Worm (Caenorhabditis elegans) whole organism, late embryonic: ENCODE data around the gene C11H1.5.

Experiments used
- ama-1 ChIP-seq: fragments of 150-350 bp; optimal IDR thresholded peaks from 2 replicates; lab custom pipeline; 2014
- ceh-19 ChIP-seq: fragments of 200-800 bp; sonication (Bioruptor generic); optimal IDR thresholded peaks from 2 replicates; lab custom pipeline; 2018; ENCODE audit warnings: mild to moderate bottlenecking, missing genetic modification characterization, missing compliant biosample characterization
- ceh-48 ChIP-seq: sonication (generic microtip); optimal IDR thresholded peaks from 2 replicates; lab custom pipeline; 2016; ENCODE audit warnings: missing genetic modification characterization, inconsistent platforms, missing compliant biosample characterization
- che-1 ChIP-seq: sonication (generic microtip); optimal IDR thresholded peaks from 2 replicates; lab custom pipeline; 2016; ENCODE audit warnings: mild to moderate bottlenecking, missing genetic modification characterization, missing compliant biosample characterization
- dve-1 ChIP-seq: sonication (generic microtip); optimal IDR thresholded peaks from 2 replicates; lab custom pipeline; 2017; ENCODE audit warnings: antibody characterized with exemption, mild to moderate bottlenecking, missing genetic modification characterization, missing compliant biosample characterization
- ets-4 ChIP-seq: sonication (generic microtip); optimal IDR thresholded peaks from 2 replicates; lab custom pipeline; 2016; ENCODE audit warnings: missing genetic modification characterization, missing compliant biosample characterization
- fkh-6 ChIP-seq: sonication (generic microtip); optimal IDR thresholded peaks from 2 replicates; lab custom pipeline; 2016; ENCODE audit warnings: missing genetic modification characterization, missing compliant biosample characterization
- gmeb-2 ChIP-seq: sonication (generic microtip); optimal IDR thresholded peaks from 2 replicates; lab custom pipeline; 2016; ENCODE audit warnings: missing genetic modification characterization, inconsistent platforms, missing compliant biosample characterization
- hlh-30 ChIP-seq: sonication (generic microtip); optimal IDR thresholded peaks from 2 replicates; lab custom pipeline; 2017; ENCODE audit warnings: antibody characterized with exemption, missing genetic modification characterization, missing compliant biosample characterization; ENCODE audit not compliant: insufficient read depth
- sox-2 ChIP-seq: fragments of 200-800 bp; sonication (Bioruptor generic); IDR thresholded peaks from 2 replicates; pipeline ENCODE4 v1.3.6; 2022; ENCODE audit warnings: missing genetic modification reagents, missing genetic modification characterization, missing compliant biosample characterization
- sox-4 ChIP-seq: sonication (generic microtip); optimal IDR thresholded peaks from 2 replicates; lab custom pipeline; 2017; ENCODE audit warnings: mild to moderate bottlenecking, missing genetic modification characterization, inconsistent platforms, missing compliant biosample characterization
- unc-3 ChIP-seq, 2 experiments: fragments of 200-800 bp in 1 of 2; sonication (Bioruptor generic) in 1 of 2; sonication (generic microtip) in 1 of 2; conservative IDR thresholded peaks in 1 of 2; optimal IDR thresholded peaks in 1 of 2; 2 replicates each; pipeline versions ENCODE4 v1.3.6 to Lab custom; 2016 to 2022; ENCODE audit warnings: missing compliant biosample characterization in 2 of 2, missing genetic modification characterization in 2 of 2, missing genetic modification reagents in 1 of 2
- unc-86 ChIP-seq: sonication (generic microtip); optimal IDR thresholded peaks from 2 replicates; lab custom pipeline; 2016; ENCODE audit warnings: missing genetic modification characterization, missing compliant biosample characterization

- no peak for TF ChIP-seq fkh-6
- no peak for TF ChIP-seq che-1
- TF ChIP-seq ama-1 (lab: Kevin White, UChicago): no peak
- TF ChIP-seq unc-3 (GFP tag; conservative IDR thresholded peaks at IDR 0.05; lab: Robert Waterston, UW): no peak
- TF ChIP-seq unc-3 (tag; optimal IDR thresholded peaks at IDR 0.05; lab: Kevin White, UChicago): no peak
- TF ChIP-seq dve-1: no peak
- TF ChIP-seq unc-86: no peak
- TF ChIP-seq sox-2 (GFP tag; lab: Robert Waterston, UW): no peak
- no peak for TF ChIP-seq ceh-48 (tag; lab: Kevin White, UChicago)
- TF ChIP-seq sox-4 (tag; lab: Kevin White, UChicago): no peak
- TF ChIP-seq ceh-19 (GFP tag; lab: Kevin White, UChicago): no peak
- no peak for TF ChIP-seq gmeb-2
- TF ChIP-seq ets-4 (tag; lab: Kevin White, UChicago): no peak
- TF ChIP-seq hlh-30: no peak
Observed at ce11 chrX:14349690-14350168, 46.8 kb upstream of the C11H1.5 start, which contains the start of gene wdr-5.2.
